Worm (Caenorhabditis elegans): ENCODE results near the gene T19A5.3.

The T19A5.3 gene

DNA sequence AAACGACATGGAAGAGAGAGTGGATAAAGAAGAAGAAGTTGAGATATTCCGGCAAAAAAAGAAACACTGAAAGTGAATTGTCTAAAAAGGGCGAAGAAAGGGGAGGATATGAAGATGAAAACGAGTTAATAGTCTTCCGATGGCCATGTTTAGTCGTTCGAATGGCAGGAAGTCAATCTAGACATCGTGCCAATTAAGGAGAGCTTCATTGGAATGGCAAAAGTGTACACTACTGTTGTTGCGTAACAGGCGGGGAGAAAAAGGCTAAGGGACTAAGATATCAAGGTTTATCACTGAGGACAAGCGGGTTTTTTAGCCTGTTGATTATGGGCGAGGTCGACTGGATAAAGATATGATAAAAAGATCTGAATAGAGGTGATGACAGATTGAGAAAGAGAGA is 2.3 kb upstream of the T19A5.3 start:
- TF ChIP-seq unc-62 (GFP tag; optimal IDR thresholded peaks at IDR 0.05 in 1 of 2) (peak in 1 of 2 experiments; percentile 92), unc-62 (tag; optimal IDR thresholded peaks at IDR 0.05) (no peak), R02D3.7 (tag; optimal IDR thresholded peaks at IDR 0.05) (no peak), ceh-44 (GFP tag; IDR thresholded peaks at IDR 0.05) (no peak), hlh-11 (tag; optimal IDR thresholded peaks at IDR 0.05) (peak; percentile 9), jun-1 (tag; optimal IDR thresholded peaks at IDR 0.05) (no peak), mxl-3 (GFP tag; optimal IDR thresholded peaks at IDR 0.05) (peak; percentile 13)

DNA sequence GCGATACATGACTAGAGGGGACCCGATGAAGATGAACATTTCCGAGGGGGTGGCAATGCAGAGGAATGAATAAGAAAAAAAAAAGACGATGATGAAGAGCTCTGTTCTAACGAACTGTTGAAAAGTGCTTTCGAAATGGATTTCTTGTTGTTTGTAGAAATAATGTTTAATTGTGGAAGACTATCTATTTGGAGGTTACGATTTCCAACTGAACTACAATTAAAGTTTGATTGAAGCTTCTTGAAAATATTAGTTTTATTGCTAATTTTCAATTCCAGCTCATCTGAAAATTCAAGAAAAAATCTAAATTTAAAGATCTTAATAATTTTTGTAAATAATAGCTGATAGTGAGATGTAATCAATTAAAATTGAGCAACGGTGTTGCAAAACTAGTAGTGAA is 618 bp upstream of the T19A5.3 start:
- TF ChIP-seq aha-1 (tag), result peak; percentile 90
- no peak for TF ChIP-seq dve-1 (tag; optimal IDR thresholded peaks at IDR 0.05; ENCODE audit: insufficient read depth)
- no peak for TF ChIP-seq lim-7 (GFP tag; IDR thresholded peaks at IDR 0.05)

DNA sequence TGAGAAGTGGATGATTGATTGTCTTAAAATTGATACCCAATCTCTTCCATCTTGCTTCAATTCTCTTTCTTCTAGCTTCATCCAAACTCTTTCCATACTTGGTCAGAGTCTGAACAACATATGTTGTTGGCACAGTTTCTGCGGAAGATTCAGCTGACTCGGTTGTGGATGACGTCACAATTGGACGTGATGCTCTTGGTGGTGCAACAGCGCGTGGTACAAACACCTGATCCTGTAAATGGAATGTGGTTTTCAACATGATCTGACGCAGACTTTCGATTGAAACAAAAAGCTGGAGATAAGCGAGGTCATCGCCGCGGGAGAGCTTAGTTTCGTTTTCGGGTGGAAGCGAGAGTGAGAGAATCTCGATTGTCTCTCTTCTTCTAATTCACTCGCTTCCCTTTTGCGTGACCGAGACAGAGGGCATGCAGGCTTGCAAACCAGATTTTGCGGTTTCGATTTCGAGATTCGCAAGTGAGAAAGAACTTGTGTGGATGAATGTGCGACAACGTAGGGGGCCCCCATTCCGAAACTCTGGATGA is 1.4 kb downstream of the T19A5.3 start:
- peak; percentile 7 for TF ChIP-seq mxl-3 (GFP tag; optimal IDR thresholded peaks at IDR 0.05)
- TF ChIP-seq aha-1 (tag), result peak; percentile 22
- no peak for TF ChIP-seq mep-1 (tag; optimal IDR thresholded peaks at IDR 0.05)
- TF ChIP-seq hlh-30 (tag; optimal IDR thresholded peaks at IDR 0.05; ENCODE audit: insufficient read depth), result peak; percentile 71

DNA sequence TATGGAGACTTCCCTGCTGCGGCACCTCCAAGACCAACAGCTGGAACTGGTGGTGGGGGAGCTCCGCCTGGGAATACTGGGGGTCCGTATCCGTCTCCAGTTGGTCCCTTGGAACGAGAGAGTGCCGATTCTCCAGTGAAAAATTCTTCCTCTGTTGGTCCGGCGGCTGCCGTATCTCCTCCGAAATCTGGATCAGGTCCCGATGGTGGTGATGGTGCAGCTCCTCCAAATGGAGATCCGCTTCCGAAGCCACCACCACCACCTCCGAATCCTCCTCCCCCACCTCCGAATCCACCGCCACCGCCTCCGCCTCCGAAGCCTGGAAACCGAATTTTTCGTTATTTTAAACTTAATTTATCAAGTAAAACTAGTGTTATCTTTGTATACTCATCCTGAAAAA is 3.4 kb downstream of the T19A5.3 start:
- no peak for TF ChIP-seq mxl-3 (GFP tag; optimal IDR thresholded peaks at IDR 0.05)
- no peak for TF ChIP-seq ceh-44 (GFP tag; IDR thresholded peaks at IDR 0.05)
- no peak for TF ChIP-seq nhr-11 (tag; optimal IDR thresholded peaks at IDR 0.05)
- TF ChIP-seq unc-62 (GFP tag; optimal IDR thresholded peaks at IDR 0.05 in 1 of 2), result peak in 1 of 2 experiments; percentile 42
- TF ChIP-seq unc-62 (tag; optimal IDR thresholded peaks at IDR 0.05), result no peak
- TF ChIP-seq lin-1 (GFP tag; IDR thresholded peaks at IDR 0.05), result no peak
- TF ChIP-seq set-16 (GFP tag; IDR thresholded peaks at IDR 0.05), result peak; percentile 95

DNA sequence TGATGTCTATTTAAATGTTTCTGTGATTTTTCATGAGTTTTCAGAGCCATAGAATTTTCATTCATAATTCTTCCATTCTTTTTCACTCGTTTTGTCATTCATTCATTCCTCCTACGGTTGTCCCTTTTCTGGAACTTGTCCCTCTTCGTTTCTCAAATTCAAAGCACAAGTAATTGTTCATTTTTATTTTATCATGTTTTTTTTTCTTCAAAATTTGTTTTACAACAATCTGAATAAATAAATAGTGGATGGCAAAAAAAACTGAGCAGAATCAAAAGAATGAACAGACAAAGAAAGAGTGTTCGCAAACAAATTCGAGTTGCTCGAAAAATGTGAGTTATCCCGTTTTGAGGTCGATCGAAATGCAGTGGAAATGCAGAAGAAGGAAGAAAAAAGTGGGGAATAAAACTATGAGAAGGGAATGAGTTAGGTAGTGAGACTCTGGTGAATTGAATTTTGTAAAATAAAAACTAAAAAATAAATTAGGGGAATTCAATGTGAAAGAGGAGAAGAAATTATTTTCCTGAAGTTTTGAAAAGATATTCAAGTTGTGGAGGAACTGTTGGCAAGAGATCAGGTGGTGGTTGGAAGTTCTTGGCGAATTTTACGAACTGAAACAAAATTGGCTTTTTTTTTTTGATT is 4.3 kb downstream of the T19A5.3 start:
- TF ChIP-seq mxl-3 (GFP tag; optimal IDR thresholded peaks at IDR 0.05) (no peak), daf-8 (GFP tag; IDR thresholded peaks at IDR 0.05) (no peak), zip-2 (tag; optimal IDR thresholded peaks at IDR 0.05) (peak; percentile 55), dmd-6 (GFP tag; IDR thresholded peaks at IDR 0.05) (0 out of 2 replicates have a peak, but pooled peaks have one; percentile 14), dmd-8 (GFP tag; IDR thresholded peaks at IDR 0.05) (no peak), madf-9 (GFP tag; conservative IDR thresholded peaks at IDR 0.05) (peak; percentile 57; the same call in 1 of the 2 replicates), lin-29 (GFP tag; IDR thresholded peaks at IDR 0.05) (peak; percentile 38; the same call in 1 of the 2 replicates), aha-1 (tag) (peak; percentile 87), tag-97 (GFP tag; IDR thresholded peaks at IDR 0.05) (no peak; the same call in 1 of the 2 replicates), tra-1 (GFP tag; IDR thresholded peaks at IDR 0.05) (no peak), Y5F2A.4 (GFP tag; optimal IDR thresholded peaks at IDR 0.05) (peak; percentile 55), cey-2 (tag; optimal IDR thresholded peaks at IDR 0.05; ENCODE audit: borderline replicate concordance, insufficient read depth) (no peak), mep-1 (tag; optimal IDR thresholded peaks at IDR 0.05) (peak; percentile 44), T26A8.4 (GFP tag; IDR thresholded peaks at IDR 0.05) (peak; percentile 77), F26F4.8 (GFP tag; conservative IDR thresholded peaks at IDR 0.05) (no peak), daf-19 (GFP tag; conservative IDR thresholded peaks at IDR 0.05) (0 out of 2 replicates have a peak, but pooled peaks have one; percentile 29), nhr-41 (GFP tag; IDR thresholded peaks at IDR 0.05) (no peak), lir-3 (tag; optimal IDR thresholded peaks at IDR 0.05) (no peak), D1046.2 (GFP tag; IDR thresholded peaks at IDR 0.05) (no peak), Y75B8A.6 (GFP tag; IDR thresholded peaks at IDR 0.05) (no peak), spr-3 (GFP tag; optimal IDR thresholded peaks at IDR 0.05) (no peak), R02D3.7 (tag; optimal IDR thresholded peaks at IDR 0.05) (no peak), lin-39 (tag; optimal IDR thresholded peaks at IDR 0.05) (no peak), vab-7 (GFP tag; IDR thresholded peaks at IDR 0.05) (0 out of 2 replicates have a peak, but pooled peaks have one; percentile 13), ama-1 (optimal IDR thresholded peaks at IDR 0.05) (peak; percentile 59), unc-130 (GFP tag; optimal IDR thresholded peaks at IDR 0.05) (no peak), fkh-10 (GFP tag; optimal IDR thresholded peaks at IDR 0.05) (no peak), lin-1 (GFP tag; IDR thresholded peaks at IDR 0.05) (peak; percentile 87), ceh-62 (tag; optimal IDR thresholded peaks at IDR 0.05) (no peak), zfp-3 (GFP tag; conservative IDR thresholded peaks at IDR 0.05) (peak; percentile 88), nhr-237 (tag; optimal IDR thresholded peaks at IDR 0.05) (no peak)

All from whole organism, L4 larva.